Worm (Caenorhabditis elegans): ENCODE measurements around the gene K06A4.2.

The K06A4.2 gene

DNA sequence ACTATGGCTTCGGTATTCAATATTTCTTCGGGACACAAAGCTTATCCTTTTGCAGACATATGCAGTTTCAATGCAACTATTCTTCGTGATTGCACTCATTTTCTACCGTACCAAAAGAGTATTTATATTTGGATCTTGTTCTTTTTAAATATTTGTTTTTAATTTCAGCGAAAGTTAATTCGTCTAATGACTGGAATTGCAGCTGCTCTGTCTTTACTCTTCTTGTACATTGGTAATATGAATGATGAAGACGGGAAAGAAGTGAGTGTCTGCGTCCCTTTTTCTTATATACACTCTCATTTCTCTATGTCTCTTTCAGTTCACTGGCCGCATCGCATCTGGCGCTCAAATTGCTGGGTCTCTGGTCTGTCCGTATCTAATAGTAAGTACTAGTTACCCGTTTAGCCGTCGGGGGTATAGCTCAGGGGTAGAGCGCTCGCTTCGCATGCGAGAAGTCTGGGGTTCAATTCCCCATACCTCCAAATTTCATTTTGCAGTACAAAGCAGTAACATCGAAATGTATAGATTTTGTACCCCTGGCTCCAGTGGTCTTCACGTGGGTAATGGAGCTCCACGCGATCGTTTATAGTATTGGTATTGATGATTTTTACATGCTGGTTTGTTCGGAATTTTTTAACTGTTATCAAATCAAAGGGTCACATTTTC is 19.3 kb downstream of the K06A4.2 start (continued):
- no peak for TF ChIP-seq nfya-1 (tag; optimal IDR thresholded peaks at IDR 0.05; ENCODE audit: borderline replicate concordance, insufficient read depth)
- peak; percentile 41 for TF ChIP-seq madf-10 (tag; optimal IDR thresholded peaks at IDR 0.05)
- TF ChIP-seq ztf-18 (tag; optimal IDR thresholded peaks at IDR 0.05) = peak; percentile 78
- no peak for TF ChIP-seq dpl-1 (GFP tag; optimal IDR thresholded peaks at IDR 0.05)
- TF ChIP-seq bed-1 (GFP tag; IDR thresholded peaks at IDR 0.05) = peak; percentile 64; the same call in 1 of the 2 replicates
- 0 out of 2 replicates have a peak, but pooled peaks have one; percentile 22 for TF ChIP-seq ztf-25 (GFP tag; IDR thresholded peaks at IDR 0.05)

DNA sequence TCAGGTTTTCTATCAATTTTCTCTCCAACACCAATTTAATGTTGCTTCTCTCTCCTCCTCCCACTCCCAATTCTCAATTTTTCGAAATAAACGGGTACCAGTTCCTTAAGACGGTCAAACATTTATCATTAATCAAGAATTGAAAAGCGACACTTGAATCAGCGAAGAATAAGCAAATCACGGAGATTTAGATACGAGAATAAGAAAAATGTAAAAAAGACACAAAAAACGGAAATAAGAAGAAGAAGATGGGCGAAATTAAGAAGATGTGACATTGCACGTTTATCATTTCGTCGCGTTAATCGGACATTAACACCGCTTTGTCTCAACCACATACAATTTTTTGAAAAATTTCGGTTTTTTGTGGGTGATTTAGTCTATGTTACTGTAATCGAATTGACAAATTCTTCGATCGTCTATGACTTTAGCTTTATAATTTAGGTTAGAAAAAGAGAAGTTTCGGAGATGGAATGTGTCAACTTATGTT is 20.5 kb downstream of the K06A4.2 start, which contains the start of gene haao-1:
Gene haao-1 (plus strand): TSS at position 437 of the 487 bp plus-strand sequence.
- TF ChIP-seq F33H1.4 (GFP tag; IDR thresholded peaks at IDR 0.05) (no peak), Y56A3A.18 (GFP tag; IDR thresholded peaks at IDR 0.05) (no peak), aptf-2 (GFP tag; conservative IDR thresholded peaks at IDR 0.05) (no peak), ceh-91 (GFP tag; IDR thresholded peaks at IDR 0.05) (no peak), attf-6 (GFP tag; IDR thresholded peaks at IDR 0.05) (no peak), mxl-1 (tag; optimal IDR thresholded peaks at IDR 0.05) (no peak), C17E4.6 (GFP tag; IDR thresholded peaks at IDR 0.05) (no peak), him-1 (tag; optimal IDR thresholded peaks at IDR 0.05) (no peak), mel-28 (tag; optimal IDR thresholded peaks at IDR 0.05; ENCODE audit: borderline replicate concordance) (no peak), F57C9.4 (tag; optimal IDR thresholded peaks at IDR 0.05) (no peak), attf-3 (GFP tag; conservative IDR thresholded peaks at IDR 0.05) (no peak), B0019.2 (GFP tag; conservative IDR thresholded peaks at IDR 0.05) (no peak), rcor-1 (GFP tag; IDR thresholded peaks at IDR 0.05) (no peak), xnd-1 (tag; optimal IDR thresholded peaks at IDR 0.05) (no peak), ztf-3 (GFP tag; optimal IDR thresholded peaks at IDR 0.05) (no peak), egrh-3 (GFP tag; IDR thresholded peaks at IDR 0.05) (no peak)

DNA sequence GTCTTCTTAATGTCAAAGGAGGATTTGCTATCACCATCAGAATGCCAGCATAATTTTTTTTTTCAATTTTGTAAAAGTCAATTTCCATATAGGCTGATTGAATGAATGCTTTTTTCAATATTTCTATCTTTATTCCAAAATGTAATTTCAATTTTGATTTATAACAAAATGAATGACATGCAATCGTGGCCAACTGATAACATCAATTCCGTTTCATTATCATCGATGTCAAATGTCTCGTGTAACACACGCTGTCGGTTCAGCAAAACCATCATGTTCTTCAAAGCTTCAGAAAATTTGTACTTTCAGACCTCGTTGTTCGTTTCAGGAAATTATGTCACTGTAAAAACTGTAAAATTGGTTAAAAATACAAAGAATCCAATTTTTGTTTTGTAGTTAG is 22.9 kb downstream of the K06A4.2 start:
- TF ChIP-seq rpc-1 (optimal IDR thresholded peaks at IDR 0.05) = no peak
- no peak for TF ChIP-seq rpc-1 (tag; optimal IDR thresholded peaks at IDR 0.05)
- no peak for TF ChIP-seq Y56A3A.18 (GFP tag; IDR thresholded peaks at IDR 0.05)
- peak; percentile 40 to 83 for TF ChIP-seq let-607 (tag; optimal IDR thresholded peaks at IDR 0.05)
- TF ChIP-seq nhr-80 (tag; optimal IDR thresholded peaks at IDR 0.05) = peak; percentile 73

- no peak for TF ChIP-seq F22D6.2 (tag; optimal IDR thresholded peaks at IDR 0.05)
- TF ChIP-seq nhr-80 (tag; optimal IDR thresholded peaks at IDR 0.05) = peak; percentile 14
Observed at ce11 chrV:9507742-9508141, 23.7 kb downstream of the K06A4.2 start, which contains the start of gene acs-14. acs-14 (plus strand) TSS chrV:9508132.

ce11 chrV:9509597-9509996 is 25.6 kb downstream of the K06A4.2 start:
- no peak for TF ChIP-seq F49E8.2 (tag; optimal IDR thresholded peaks at IDR 0.05; ENCODE audit: insufficient read depth)
- TF ChIP-seq K12H6.12 (tag; optimal IDR thresholded peaks at IDR 0.05) = no peak
- no peak for TF ChIP-seq let-607 (tag; optimal IDR thresholded peaks at IDR 0.05)
- TF ChIP-seq let-526 (GFP tag; IDR thresholded peaks at IDR 0.05) = no peak
- TF ChIP-seq D2030.7 (GFP tag; IDR thresholded peaks at IDR 0.05) = no peak
- no peak for TF ChIP-seq F23B12.7 (tag; optimal IDR thresholded peaks at IDR 0.05; ENCODE audit: insufficient read depth)
- TF ChIP-seq die-1 (tag; optimal IDR thresholded peaks at IDR 0.05) = no peak
- no peak for TF ChIP-seq attf-5 (GFP tag; optimal IDR thresholded peaks at IDR 0.05)

All from whole organism, young adult.